Worm (Caenorhabditis elegans) whole organism, young adult: ENCODE results near the gene nspb-11.

ENCODE experiments used
- B0336.3 ChIP-seq: fragments of 200-800 bp; sonication (Bioruptor generic); IDR thresholded peaks from 2 replicates; pipeline ENCODE4 v1.3.6; 2022; ENCODE audit warnings: missing genetic modification characterization, missing compliant biosample characterization
- F23B12.7 ChIP-seq: sonication (generic microtip); optimal IDR thresholded peaks from 2 replicates; lab custom pipeline; 2017; ENCODE audit warnings: missing genetic modification characterization, mild to moderate bottlenecking, missing compliant biosample characterization, antibody characterized with exemption, moderate library complexity; ENCODE audit not compliant: insufficient read depth
- F37B4.10 ChIP-seq: fragments of 200-800 bp; sonication (Bioruptor generic); IDR thresholded peaks from 2 replicates; pipeline ENCODE4 v1.3.6; 2022; ENCODE audit warnings: missing genetic modification characterization, missing compliant biosample characterization
- F49E8.2 ChIP-seq: sonication (generic microtip); optimal IDR thresholded peaks from 3 replicates; lab custom pipeline; 2017; ENCODE audit warnings: missing genetic modification characterization, mild to moderate bottlenecking, missing compliant biosample characterization, antibody characterized with exemption, moderate library complexity; ENCODE audit not compliant: insufficient read depth
- F52B5.7 ChIP-seq: sonication (generic microtip); optimal IDR thresholded peaks from 2 replicates; lab custom pipeline; 2016; ENCODE audit warnings: mild to moderate bottlenecking, missing genetic modification characterization, missing compliant biosample characterization
- F55B11.4 ChIP-seq: sonication (generic microtip); optimal IDR thresholded peaks from 2 replicates; lab custom pipeline; 2016; ENCODE audit warnings: missing compliant biosample characterization, missing genetic modification characterization, borderline replicate concordance; ENCODE audit not compliant: insufficient read depth
- F57A8.1 ChIP-seq: fragments of 200-800 bp; sonication (Bioruptor generic); optimal IDR thresholded peaks from 2 replicates; lab custom pipeline; 2018; ENCODE audit warnings: mild to moderate bottlenecking, missing genetic modification characterization, moderate library complexity, missing compliant biosample characterization
- F57C9.4 ChIP-seq: sonication (generic microtip); optimal IDR thresholded peaks from 2 replicates; lab custom pipeline; 2017; ENCODE audit warnings: mild to moderate bottlenecking, missing genetic modification characterization, missing compliant biosample characterization
- T07F8.4 ChIP-seq: sonication (generic microtip); optimal IDR thresholded peaks from 2 replicates; lab custom pipeline; 2016; ENCODE audit warnings: mild to moderate bottlenecking, missing genetic modification characterization, moderate library complexity, missing compliant biosample characterization
- Y53F4B.3 ChIP-seq: fragments of 200-800 bp; sonication (Bioruptor generic); IDR thresholded peaks from 2 replicates; pipeline ENCODE4 v1.3.6; 2022; ENCODE audit warnings: missing genetic modification reagents, missing genetic modification characterization, missing compliant biosample characterization
- Y56A3A.18 ChIP-seq: fragments of 200-800 bp; sonication (Bioruptor generic); IDR thresholded peaks from 2 replicates; pipeline ENCODE4 v1.3.6; 2022; ENCODE audit warnings: missing genetic modification reagents, missing genetic modification characterization, missing compliant biosample characterization
- ZK185.1 ChIP-seq: sonication (generic microtip); optimal IDR thresholded peaks from 2 replicates; lab custom pipeline; 2016; ENCODE audit warnings: mild to moderate bottlenecking, missing genetic modification characterization, missing compliant biosample characterization; ENCODE audit not compliant: poor library complexity, severe bottlenecking
- akir-1 ChIP-seq: fragments of 200-800 bp; sonication (Bioruptor generic); optimal IDR thresholded peaks from 2 replicates; lab custom pipeline; 2018; ENCODE audit warnings: mild to moderate bottlenecking, missing genetic modification characterization, moderate library complexity, missing compliant biosample characterization
- attf-3 ChIP-seq: fragments of 200-800 bp; sonication (Bioruptor generic); conservative IDR thresholded peaks from 2 replicates; pipeline ENCODE4 v1.3.6; 2022; ENCODE audit warnings: missing genetic modification reagents, missing genetic modification characterization, missing compliant biosample characterization
- cebp-1 ChIP-seq, 2 experiments: fragments of 200-800 bp in 1 of 2; sonication (Bioruptor generic) in 1 of 2; sonication (generic microtip) in 1 of 2; IDR thresholded peaks in 1 of 2; optimal IDR thresholded peaks in 1 of 2; 2 replicates each; pipeline versions ENCODE4 v1.3.6 to Lab custom; 2017 to 2022; ENCODE audit warnings: missing compliant biosample characterization in 2 of 2, missing genetic modification characterization in 2 of 2, mild to moderate bottlenecking in 1 of 2, missing genetic modification reagents in 1 of 2, moderate library complexity in 1 of 2
- ceh-100 ChIP-seq: fragments of 200-800 bp; sonication (Bioruptor generic); IDR thresholded peaks from 2 replicates; pipeline ENCODE4 v1.3.6; 2022; ENCODE audit warnings: missing genetic modification reagents, missing genetic modification characterization, missing compliant biosample characterization
- ceh-27 ChIP-seq: fragments of 200-800 bp; sonication (Bioruptor generic); optimal IDR thresholded peaks from 2 replicates; lab custom pipeline; 2018; ENCODE audit warnings: mild to moderate bottlenecking, missing genetic modification characterization, moderate library complexity, missing compliant biosample characterization
- ceh-58 ChIP-seq: fragments of 200-800 bp; sonication (Bioruptor generic); IDR thresholded peaks from 2 replicates; pipeline ENCODE4 v1.3.6; 2022; ENCODE audit warnings: missing genetic modification characterization, missing compliant biosample characterization
- ceh-79 ChIP-seq: sonication (generic microtip); optimal IDR thresholded peaks from 2 replicates; lab custom pipeline; 2017; ENCODE audit warnings: mild to moderate bottlenecking, missing genetic modification characterization, missing compliant biosample characterization
- chd-7 ChIP-seq: sonication (generic microtip); optimal IDR thresholded peaks from 2 replicates; lab custom pipeline; 2016; ENCODE audit warnings: mild to moderate bottlenecking, missing genetic modification characterization, moderate library complexity, missing compliant biosample characterization
- die-1 ChIP-seq: sonication (generic microtip); optimal IDR thresholded peaks from 2 replicates; lab custom pipeline; 2016; ENCODE audit warnings: missing genotype, mild to moderate bottlenecking, missing genetic modification characterization, missing compliant biosample characterization
- dox-1 ChIP-seq: fragments of 200-800 bp; sonication (Bioruptor generic); IDR thresholded peaks from 2 replicates; pipeline ENCODE4 v1.3.6; 2022; ENCODE audit warnings: missing genetic modification reagents, missing genetic modification characterization, missing compliant biosample characterization
- egl-18 ChIP-seq: fragments of 200-800 bp; sonication (Bioruptor generic); IDR thresholded peaks from 2 replicates; pipeline ENCODE4 v1.3.6; 2022; ENCODE audit warnings: missing genetic modification reagents, missing genetic modification characterization, missing compliant biosample characterization
- egrh-3 ChIP-seq: fragments of 200-800 bp; sonication (Bioruptor generic); IDR thresholded peaks from 2 replicates; pipeline ENCODE4 v1.3.6; 2022; ENCODE audit warnings: missing genetic modification reagents, missing genetic modification characterization, missing compliant biosample characterization
- ets-4 ChIP-seq: fragments of 200-800 bp; sonication (Bioruptor generic); optimal IDR thresholded peaks from 2 replicates; lab custom pipeline; 2018; ENCODE audit warnings: mild to moderate bottlenecking, missing genetic modification characterization, missing compliant biosample characterization
- hlh-26 ChIP-seq: fragments of 200-800 bp; sonication (Bioruptor generic); conservative IDR thresholded peaks from 2 replicates; pipeline ENCODE4 v1.3.6; 2022; ENCODE audit warnings: missing genetic modification reagents, missing genetic modification characterization, missing compliant biosample characterization
- hrde-1 ChIP-seq: sonication (generic microtip); optimal IDR thresholded peaks from 2 replicates; lab custom pipeline; 2016; ENCODE audit warnings: missing genetic modification characterization, mild to moderate bottlenecking, missing compliant biosample characterization, moderate library complexity, missing genotype, missing genetic modification reagents, borderline replicate concordance
- lin-54 ChIP-seq: fragments of 200-800 bp; sonication (Bioruptor generic); optimal IDR thresholded peaks from 2 replicates; lab custom pipeline; 2018; ENCODE audit warnings: mild to moderate bottlenecking, missing genetic modification characterization, missing compliant biosample characterization
- madf-3 ChIP-seq: fragments of 200-800 bp; sonication (Bioruptor generic); IDR thresholded peaks from 2 replicates; pipeline ENCODE4 v1.3.6; 2022; ENCODE audit warnings: missing genetic modification reagents, missing genetic modification characterization, missing compliant biosample characterization
- mel-28 ChIP-seq: sonication (generic microtip); optimal IDR thresholded peaks from 2 replicates; lab custom pipeline; 2016; ENCODE audit warnings: borderline replicate concordance, mild to moderate bottlenecking, missing genetic modification characterization, missing compliant biosample characterization
- mes-4 ChIP-seq: sonication (generic microtip); optimal IDR thresholded peaks from 2 replicates; lab custom pipeline; 2016; ENCODE audit warnings: missing genotype, missing genetic modification characterization, missing compliant biosample characterization
- mxl-1 ChIP-seq: sonication (generic microtip); optimal IDR thresholded peaks from 2 replicates; lab custom pipeline; 2016; ENCODE audit warnings: missing genetic modification characterization, missing compliant biosample characterization
- nfyb-1 ChIP-seq: fragments of 200-800 bp; sonication (Bioruptor generic); IDR thresholded peaks from 2 replicates; pipeline ENCODE4 v1.3.6; 2022; ENCODE audit warnings: missing genetic modification reagents, missing genetic modification characterization, missing compliant biosample characterization
- nhr-80 ChIP-seq: sonication (generic microtip); optimal IDR thresholded peaks from 2 replicates; lab custom pipeline; 2016; ENCODE audit warnings: missing genetic modification characterization, missing compliant biosample characterization
- rec-8 ChIP-seq, 2 experiments: sonication (generic microtip); optimal IDR thresholded peaks; 2 replicates each; lab custom pipeline; 2016; ENCODE audit warnings: mild to moderate bottlenecking in 2 of 2, missing genetic modification characterization in 2 of 2, missing genetic modification reagents in 2 of 2, missing genotype in 2 of 2, missing biosample characterization in 1 of 2, missing compliant biosample characterization in 1 of 2, moderate library complexity in 1 of 2
- snpc-1.3 ChIP-seq: sonication (generic microtip); optimal IDR thresholded peaks from 2 replicates; lab custom pipeline; 2017; ENCODE audit warnings: missing genetic modification characterization, mild to moderate bottlenecking, missing compliant biosample characterization, antibody characterized with exemption, moderate library complexity, missing genotype, missing genetic modification reagents; ENCODE audit not compliant: insufficient read depth
- somi-1 ChIP-seq: fragments of 200-800 bp; sonication (Bioruptor generic); optimal IDR thresholded peaks from 2 replicates; lab custom pipeline; 2018; ENCODE audit warnings: mild to moderate bottlenecking, missing genetic modification characterization, missing compliant biosample characterization
- tbp1 ChIP-seq: fragments of 200-800 bp; sonication (Bioruptor generic); optimal IDR thresholded peaks from 2 replicates; lab custom pipeline; 2018; ENCODE audit warnings: mild to moderate bottlenecking, missing genetic modification characterization, missing compliant biosample characterization
- zfh-2 ChIP-seq: fragments of 200-800 bp; sonication (Bioruptor generic); conservative IDR thresholded peaks from 2 replicates; pipeline ENCODE4 v1.3.6; 2022; ENCODE audit warnings: missing genetic modification reagents, missing genetic modification characterization, missing compliant biosample characterization
- zim-3 ChIP-seq: sonication (generic microtip); optimal IDR thresholded peaks from 2 replicates; lab custom pipeline; 2017; ENCODE audit warnings: mild to moderate bottlenecking, missing genetic modification characterization, moderate library complexity, missing compliant biosample characterization
- ztf-22 ChIP-seq: fragments of 200-800 bp; sonication (Bioruptor generic); optimal IDR thresholded peaks from 2 replicates; lab custom pipeline; 2018; ENCODE audit warnings: mild to moderate bottlenecking, missing genetic modification characterization, moderate library complexity, missing compliant biosample characterization
- ztf-28 ChIP-seq: fragments of 200-800 bp; sonication (Bioruptor generic); IDR thresholded peaks from 2 replicates; pipeline ENCODE4 v1.3.6; 2022; ENCODE audit warnings: missing genetic modification reagents, missing genetic modification characterization, missing compliant biosample characterization
- ztf-6 ChIP-seq: fragments of 200-800 bp; sonication (Bioruptor generic); IDR thresholded peaks from 2 replicates; pipeline ENCODE4 v1.3.6; 2022; ENCODE audit warnings: missing genetic modification reagents, missing genetic modification characterization, missing compliant biosample characterization

Gene nspb-11

DNA sequence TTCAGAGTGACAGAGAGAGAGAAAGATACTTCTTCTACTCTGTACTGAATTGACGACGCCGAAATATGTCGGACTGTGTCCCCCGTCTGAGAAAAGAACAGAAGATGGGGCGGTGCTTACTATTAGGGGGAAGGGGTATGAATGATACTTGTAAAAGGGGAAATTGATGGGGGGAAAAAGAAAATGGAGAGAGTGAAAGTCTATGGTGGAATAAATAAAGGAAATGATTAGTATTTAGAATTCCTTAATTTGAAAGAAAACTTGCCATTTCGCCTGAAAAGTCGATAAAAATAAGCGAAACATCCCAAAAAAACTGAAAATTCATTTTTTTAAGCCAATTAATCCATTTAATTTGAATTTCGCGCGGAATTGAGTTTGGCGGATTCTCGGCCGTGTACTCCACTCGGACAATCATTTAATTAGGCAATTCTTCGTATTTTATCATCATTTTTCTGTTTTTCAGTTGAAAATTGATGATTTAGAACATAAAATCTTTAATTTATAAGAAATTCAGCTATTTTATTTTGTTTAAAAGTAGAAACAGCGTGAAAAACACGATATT lies 7.4 kb downstream of the nspb-11 start, which contains the start of gene F35C5.12 (continued):
- TF ChIP-seq ceh-58 (GFP tag; lab: Robert Waterston, UW) = no peak
- TF ChIP-seq F57A8.1 (GFP tag; lab: Kevin White, UChicago) = no peak
- no peak for TF ChIP-seq tbp1 (GFP tag; lab: Kevin White, UChicago)
- TF ChIP-seq nhr-80 (tag; lab: Kevin White, UChicago) = no peak
- TF ChIP-seq lin-54 (GFP tag; lab: Kevin White, UChicago) = peak; percentile 86
- no peak for TF ChIP-seq rec-8 (tag; optimal IDR thresholded peaks at IDR 0.05; lab: Kevin White, UChicago)
- no peak for TF ChIP-seq F49E8.2 (tag; lab: Kevin White, UChicago)
- TF ChIP-seq ceh-100 (GFP tag; lab: Robert Waterston, UW) = no peak
- no peak for TF ChIP-seq madf-3 (GFP tag; lab: Robert Waterston, UW)
- TF ChIP-seq egrh-3 (GFP tag; lab: Robert Waterston, UW) = no peak
- TF ChIP-seq egl-18 (GFP tag; lab: Robert Waterston, UW) = no peak
- TF ChIP-seq cebp-1 (GFP tag; IDR thresholded peaks at IDR 0.05; lab: Robert Waterston, UW) = no peak
- TF ChIP-seq cebp-1 (tag; optimal IDR thresholded peaks at IDR 0.05; lab: Kevin White, UChicago) = no peak
- TF ChIP-seq F37B4.10 (GFP tag; lab: Robert Waterston, UW) = no peak
- TF ChIP-seq snpc-1.3 = no peak
- no peak for TF ChIP-seq F55B11.4
- no peak for TF ChIP-seq hrde-1 (tag; lab: Kevin White, UChicago)
- no peak for TF ChIP-seq zim-3 (tag; lab: Kevin White, UChicago)
- TF ChIP-seq ztf-22 (GFP tag; lab: Kevin White, UChicago) = no peak
- TF ChIP-seq ztf-28 = no peak
- TF ChIP-seq F23B12.7 (tag; lab: Kevin White, UChicago) = no peak
- no peak for TF ChIP-seq ceh-27 (GFP tag; lab: Kevin White, UChicago)
- no peak for TF ChIP-seq F52B5.7 (tag; lab: Kevin White, UChicago)
- TF ChIP-seq Y56A3A.18 (GFP tag; lab: Robert Waterston, UW) = no peak
- no peak for TF ChIP-seq ets-4 (GFP tag; lab: Kevin White, UChicago)
- TF ChIP-seq somi-1 (GFP tag; lab: Kevin White, UChicago) = no peak
- no peak for TF ChIP-seq dox-1 (GFP tag; lab: Robert Waterston, UW)
- no peak for TF ChIP-seq zfh-2 (GFP tag; lab: Robert Waterston, UW)
- TF ChIP-seq attf-3 (GFP tag; lab: Robert Waterston, UW) = peak; percentile 63
- no peak for TF ChIP-seq ZK185.1 (tag; lab: Kevin White, UChicago)
- no peak for TF ChIP-seq die-1 (tag; lab: Kevin White, UChicago)
- TF ChIP-seq chd-7 (tag; lab: Kevin White, UChicago) = no peak
- no peak for TF ChIP-seq nfyb-1
- TF ChIP-seq mes-4 = no peak
- TF ChIP-seq B0336.3 (GFP tag; lab: Robert Waterston, UW) = no peak
- no peak for TF ChIP-seq hlh-26 (GFP tag; lab: Robert Waterston, UW)
- no peak for TF ChIP-seq mxl-1 (tag; lab: Kevin White, UChicago)
- no peak for TF ChIP-seq T07F8.4 (tag; lab: Kevin White, UChicago)
- no peak for TF ChIP-seq akir-1
- TF ChIP-seq Y53F4B.3 (GFP tag; lab: Robert Waterston, UW) = no peak
- TF ChIP-seq ztf-6 = no peak
- no peak for TF ChIP-seq mel-28 (tag; lab: Kevin White, UChicago)
- no peak for TF ChIP-seq ceh-79 (tag; lab: Kevin White, UChicago)
- no peak for TF ChIP-seq F57C9.4 (tag; lab: Kevin White, UChicago)
